Worm (Caenorhabditis elegans): ENCODE measurements around the gene ZK180.6.

DNA sequence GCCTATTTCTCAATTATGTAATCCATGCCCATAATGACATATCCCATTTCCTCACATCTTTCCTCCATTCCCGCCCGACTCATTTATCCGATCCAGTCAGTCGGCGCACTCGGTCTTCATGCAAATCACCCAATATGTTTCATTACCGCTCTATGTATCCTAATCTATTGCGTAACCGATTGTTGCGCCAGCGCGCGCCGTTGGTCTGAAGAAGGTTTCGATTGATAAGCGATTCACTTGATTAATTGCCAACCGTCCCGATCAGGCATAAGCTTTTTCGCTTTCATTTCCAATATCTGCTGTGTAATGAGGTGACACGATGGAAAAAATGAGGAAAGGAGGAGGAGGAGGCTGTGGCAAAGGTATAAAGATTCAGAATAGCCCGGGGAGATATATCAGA lies 6.7 kb downstream of the ZK180.6 start:
- no peak for TF ChIP-seq lin-13 (GFP tag; optimal IDR thresholded peaks at IDR 0.05)
- no peak for TF ChIP-seq ceh-82 (tag; optimal IDR thresholded peaks at IDR 0.05)
- no peak for TF ChIP-seq nhr-11 (tag; optimal IDR thresholded peaks at IDR 0.05)
- TF ChIP-seq mep-1 (tag; optimal IDR thresholded peaks at IDR 0.05): no peak
- TF ChIP-seq unc-130 (tag; optimal IDR thresholded peaks at IDR 0.05): no peak
- TF ChIP-seq pqm-1 (tag; optimal IDR thresholded peaks at IDR 0.05): no peak
- no peak for TF ChIP-seq egl-27 (tag; optimal IDR thresholded peaks at IDR 0.05)
- TF ChIP-seq unc-86 (tag; optimal IDR thresholded peaks at IDR 0.05): no peak
- TF ChIP-seq aly-2 (tag; optimal IDR thresholded peaks at IDR 0.05): no peak
- no peak for TF ChIP-seq ztf-4 (tag; optimal IDR thresholded peaks at IDR 0.05)
- no peak for TF ChIP-seq ama-1 (optimal IDR thresholded peaks at IDR 0.05)
- TF ChIP-seq fkh-10 (GFP tag; optimal IDR thresholded peaks at IDR 0.05): no peak
- no peak for TF ChIP-seq rnt-1 (tag; optimal IDR thresholded peaks at IDR 0.05)

All from whole organism, L1 larva.